Fruit fly (Drosophila melanogaster): Measurements from ENCODE around the gene CG2225.

CG2225 gene

dm6 chr2L:21618738-21619431 is 58.4 kb downstream of the CG2225 start:
- TF ChIP-seq CG6854 (GFP tag; optimal IDR thresholded peaks at IDR 0.05) (no peak), CG34406 (GFP tag; optimal IDR thresholded peaks at IDR 0.05) (no peak), CG6163 (GFP tag; IDR thresholded peaks at IDR 0.05) (no peak), CG11902 (GFP tag; optimal IDR thresholded peaks at IDR 0.05) (no peak), Sox14 (GFP tag; optimal IDR thresholded peaks at IDR 0.05) (no peak), eg (GFP tag; IDR thresholded peaks at IDR 0.05) (no peak), Lpt (GFP tag; optimal IDR thresholded peaks at IDR 0.05) (no peak), CG6792 (GFP tag; optimal IDR thresholded peaks at IDR 0.05) (no peak), CG8319 (GFP tag; optimal IDR thresholded peaks at IDR 0.05) (no peak), Sox15 (GFP tag; optimal IDR thresholded peaks at IDR 0.05) (no peak), spab (GFP tag; optimal IDR thresholded peaks at IDR 0.05) (no peak), Hr38 (GFP tag; optimal IDR thresholded peaks at IDR 0.05) (no peak), CG11294 (GFP tag; IDR thresholded peaks at IDR 0.05) (no peak), cyc (GFP tag; optimal IDR thresholded peaks at IDR 0.05) (no peak), Eip78C (GFP tag) (peak; percentile 77), CG15336 (GFP tag; IDR thresholded peaks at IDR 0.05) (peak; percentile 28; the same call in 1 of the 2 replicates), CG6276 (GFP tag; optimal IDR thresholded peaks at IDR 0.05) (no peak), Eip93F (GFP tag; optimal IDR thresholded peaks at IDR 0.05) (no peak), CG8119 (GFP tag; IDR thresholded peaks at IDR 0.05) (no peak; the same call in 2 of the 3 replicates), svp (GFP tag) (no peak), Ets21C (GFP tag; optimal IDR thresholded peaks at IDR 0.05) (no peak), Ets96B (tag; optimal IDR thresholded peaks at IDR 0.05) (no peak), CG11762 (GFP tag; optimal IDR thresholded peaks at IDR 0.05; ENCODE audit: insufficient read depth) (no peak), CG1621 (tag; optimal IDR thresholded peaks at IDR 0.05) (peak; percentile 18), Eip75B (GFP tag; optimal IDR thresholded peaks at IDR 0.05) (peak; percentile 3), Smox (GFP tag; optimal IDR thresholded peaks at IDR 0.05) (no peak), pdm3 (GFP tag; optimal IDR thresholded peaks at IDR 0.05) (peak; percentile 19), Blimp-1 (GFP tag; optimal IDR thresholded peaks at IDR 0.05) (no peak), vri (GFP tag; optimal IDR thresholded peaks at IDR 0.05) (no peak), CG10631 (GFP tag; optimal IDR thresholded peaks at IDR 0.05) (no peak), Sox102F (GFP tag; optimal IDR thresholded peaks at IDR 0.05) (no peak), CG8632 (GFP tag; optimal IDR thresholded peaks at IDR 0.05) (no peak), CG32006 (GFP tag; optimal IDR thresholded peaks at IDR 0.05) (peak; percentile 57), CG31627 (GFP tag; optimal IDR thresholded peaks at IDR 0.05) (no peak), fd85E (GFP tag; optimal IDR thresholded peaks at IDR 0.05) (no peak), Met (GFP tag; optimal IDR thresholded peaks at IDR 0.05) (no peak), topi (GFP tag; optimal IDR thresholded peaks at IDR 0.05) (no peak), acj6 (GFP tag; optimal IDR thresholded peaks at IDR 0.05) (no peak), fd59A (GFP tag; optimal IDR thresholded peaks at IDR 0.05) (peak; percentile 2), Hr4 (GFP tag; optimal IDR thresholded peaks at IDR 0.05) (peak; percentile 53), salr (GFP tag; optimal IDR thresholded peaks at IDR 0.05) (peak in 1 of 2 experiments; percentile 22), CG6808 (GFP tag; optimal IDR thresholded peaks at IDR 0.05) (no peak), ss (GFP tag; optimal IDR thresholded peaks at IDR 0.05) (peak in 1 of 2 experiments; percentile 74), CG9139 (GFP tag; optimal IDR thresholded peaks at IDR 0.05) (no peak), dac (GFP tag; optimal IDR thresholded peaks at IDR 0.05) (no peak), OdsH (GFP tag; optimal IDR thresholded peaks at IDR 0.05) (peak; percentile 36), CG4318 (GFP tag; optimal IDR thresholded peaks at IDR 0.05) (no peak), Hr39 (GFP tag; optimal IDR thresholded peaks at IDR 0.05) (no peak), CG10669 (GFP tag; optimal IDR thresholded peaks at IDR 0.05) (no peak), CG7368 (GFP tag; optimal IDR thresholded peaks at IDR 0.05) (no peak), net (GFP tag; optimal IDR thresholded peaks at IDR 0.05) (no peak), fkh (GFP tag; optimal IDR thresholded peaks at IDR 0.05) (peak; percentile 65)
